Worm (Caenorhabditis elegans) whole organism, mixed stage, embryonic: ENCODE data around the gene F17C11.6.

Source experiments
- ceh-83 ChIP-seq: fragments of 200-800 bp; sonication (Bioruptor generic); optimal IDR thresholded peaks from 2 replicates; lab custom pipeline; 2018; ENCODE audit warnings: mild to moderate bottlenecking, missing genetic modification characterization, missing compliant biosample characterization
- ces-1 ChIP-seq: fragments of 150-350 bp; optimal IDR thresholded peaks from 2 replicates; lab custom pipeline; 2014; ENCODE audit warnings: missing biosample characterization, missing genetic modification reagents, missing genetic modification characterization
- unc-39 ChIP-seq: fragments of 150-350 bp; optimal IDR thresholded peaks from 2 replicates; lab custom pipeline; 2014; ENCODE audit warnings: missing biosample characterization, missing genetic modification characterization

DNA sequence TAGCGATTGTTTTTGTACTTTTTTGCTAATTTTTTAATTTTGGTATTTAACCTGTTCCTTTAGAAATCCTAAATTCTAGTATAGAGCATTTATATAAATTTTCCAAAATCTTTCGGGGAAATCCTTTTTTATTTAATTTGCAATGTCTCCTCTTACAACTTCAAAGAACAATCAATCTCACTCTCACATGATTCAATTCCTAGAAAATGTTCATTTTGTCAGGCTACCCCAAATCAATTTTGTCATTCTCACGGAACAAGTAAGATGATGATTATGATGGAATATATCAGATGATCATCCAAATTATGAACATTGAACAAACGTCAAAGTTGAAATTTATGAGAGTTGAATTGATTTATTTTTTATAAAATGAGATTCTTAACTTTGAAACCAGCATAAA is 17.6 kb upstream of the F17C11.6 start:
- TF ChIP-seq unc-39, result no peak
- TF ChIP-seq ceh-83 (GFP tag; lab: Kevin White, UChicago), result no peak
- no peak for TF ChIP-seq ces-1
